Worm (Caenorhabditis elegans): ENCODE data around the gene F28A10.5.
"Not testable (repeated sequence)": the region's sequence is repeated elsewhere in the genome, so short reads cannot be mapped to it uniquely, and the experiment has no call there.

ce11 chrII:822730-823129 is 27.7 kb downstream of the F28A10.5 start, which contains the start of gene msrp-4:
- TF ChIP-seq egl-27 (tag; optimal IDR thresholded peaks at IDR 0.05); ceh-82 (tag; optimal IDR thresholded peaks at IDR 0.05); unc-39 (tag; optimal IDR thresholded peaks at IDR 0.05); ama-1 (optimal IDR thresholded peaks at IDR 0.05); ztf-11 (tag; optimal IDR thresholded peaks at IDR 0.05); lsy-2 (tag; optimal IDR thresholded peaks at IDR 0.05); unc-62 (GFP tag; optimal IDR thresholded peaks at IDR 0.05); lin-13 (GFP tag; optimal IDR thresholded peaks at IDR 0.05); nhr-77 (tag; optimal IDR thresholded peaks at IDR 0.05): not testable (repeated sequence)

Data from whole organism, L2 larva.